Worm (Caenorhabditis elegans) whole organism, L2 larva: ENCODE data around the gene C07D10.1.

Experiments
- alr-1 ChIP-seq: fragments of 150-350 bp; optimal IDR thresholded peaks from 2 replicates; lab custom pipeline; 2014; ENCODE audit warnings: missing biosample characterization, missing genetic modification characterization
- elt-1 ChIP-seq: fragments of 150-350 bp; optimal IDR thresholded peaks from 2 replicates; lab custom pipeline; 2014; ENCODE audit warnings: missing biosample characterization, missing genetic modification characterization
- nhr-6 ChIP-seq: fragments of 150-350 bp; optimal IDR thresholded peaks from 2 replicates; lab custom pipeline; 2014; ENCODE audit warnings: missing biosample characterization, missing genetic modification characterization
- nhr-77 ChIP-seq: fragments of 150-350 bp; optimal IDR thresholded peaks from 2 replicates; lab custom pipeline; 2014; ENCODE audit warnings: missing biosample characterization, missing genetic modification characterization

ce11 chrII:7358489-7358943 is 40.3 kb upstream of the C07D10.1 start, which contains the start of gene insc-1:
- TF ChIP-seq elt-1 (tag; lab: Kevin White, UChicago) (no peak), nhr-77 (no peak), alr-1 (tag; lab: Kevin White, UChicago) (no peak), nhr-6 (tag; lab: Kevin White, UChicago) (no peak)
